Worm (Caenorhabditis elegans): ENCODE data around the gene T14G8.6.

The T14G8.6 gene

ce11 chrX:12872022-12872888 is 9.6 kb upstream of the T14G8.6 start (continued):
- TF ChIP-seq ces-1 (GFP tag; optimal IDR thresholded peaks at IDR 0.05) (no peak), sptf-1 (tag; optimal IDR thresholded peaks at IDR 0.05) (no peak), nhr-12 (tag; optimal IDR thresholded peaks at IDR 0.05) (no peak), jun-1 (tag; optimal IDR thresholded peaks at IDR 0.05) (peak; percentile 79), efl-3 (GFP tag; optimal IDR thresholded peaks at IDR 0.05) (no peak), sup-37 (GFP tag; optimal IDR thresholded peaks at IDR 0.05) (peak; percentile 40), lir-3 (tag; optimal IDR thresholded peaks at IDR 0.05; ENCODE audit: poor library complexity) (peak; percentile 54)

- TF ChIP-seq mep-1 (tag; optimal IDR thresholded peaks at IDR 0.05): no peak
- TF ChIP-seq nhr-84 (tag; optimal IDR thresholded peaks at IDR 0.05): no peak
- TF ChIP-seq nhr-28 (tag; optimal IDR thresholded peaks at IDR 0.05): no peak
- no peak for TF ChIP-seq ceh-88 (GFP tag; IDR thresholded peaks at IDR 0.05)
- no peak for TF ChIP-seq swsn-7 (tag; optimal IDR thresholded peaks at IDR 0.05)
- TF ChIP-seq blmp-1 (tag; optimal IDR thresholded peaks at IDR 0.05): no peak
- peak; percentile 51 for TF ChIP-seq lin-39 (tag; optimal IDR thresholded peaks at IDR 0.05)
- TF ChIP-seq nhr-76 (tag; optimal IDR thresholded peaks at IDR 0.05): no peak
- TF ChIP-seq tbx-2 (tag; optimal IDR thresholded peaks at IDR 0.05): peak; percentile 2
- no peak for TF ChIP-seq fkh-8 (tag; optimal IDR thresholded peaks at IDR 0.05)
- no peak for TF ChIP-seq nhr-11 (tag; optimal IDR thresholded peaks at IDR 0.05)
- no peak for TF ChIP-seq nhr-77 (tag; optimal IDR thresholded peaks at IDR 0.05)
- no peak for TF ChIP-seq ceh-63 (GFP tag; optimal IDR thresholded peaks at IDR 0.05)
- no peak for TF ChIP-seq sox-4 (tag; optimal IDR thresholded peaks at IDR 0.05)
- no peak for TF ChIP-seq fos-1 (tag; optimal IDR thresholded peaks at IDR 0.05)
- TF ChIP-seq mdl-1 (tag; optimal IDR thresholded peaks at IDR 0.05): peak in 1 of 2 experiments; percentile 38
- no peak for TF ChIP-seq vab-15 (tag; optimal IDR thresholded peaks at IDR 0.05)
- TF ChIP-seq unc-86 (tag; optimal IDR thresholded peaks at IDR 0.05): no peak
- no peak for TF ChIP-seq fkh-4 (tag; optimal IDR thresholded peaks at IDR 0.05; ENCODE audit: borderline replicate concordance)
- TF ChIP-seq Y116A8C.19 (tag; optimal IDR thresholded peaks at IDR 0.05; ENCODE audit: borderline replicate concordance): no peak
- no peak for TF ChIP-seq elt-3 (tag; optimal IDR thresholded peaks at IDR 0.05)
- no peak; the same call in 1 of the 2 replicates for TF ChIP-seq unc-98 (GFP tag; IDR thresholded peaks at IDR 0.05)
- TF ChIP-seq sup-37 (GFP tag; optimal IDR thresholded peaks at IDR 0.05): no peak
- no peak for TF ChIP-seq lin-13 (GFP tag; optimal IDR thresholded peaks at IDR 0.05)
- TF ChIP-seq dsc-1 (tag; optimal IDR thresholded peaks at IDR 0.05): no peak
- TF ChIP-seq jun-1 (tag; optimal IDR thresholded peaks at IDR 0.05): no peak
- TF ChIP-seq nhr-20 (tag; optimal IDR thresholded peaks at IDR 0.05): peak; percentile 49
- TF ChIP-seq C04F5.9 (tag; optimal IDR thresholded peaks at IDR 0.05): no peak
- TF ChIP-seq ets-5 (GFP tag; IDR thresholded peaks at IDR 0.05): no peak
- TF ChIP-seq mab-9 (GFP tag; IDR thresholded peaks at IDR 0.05): no peak
- no peak for TF ChIP-seq aha-1 (tag; optimal IDR thresholded peaks at IDR 0.05)
- no peak for TF ChIP-seq skn-1 (tag; optimal IDR thresholded peaks at IDR 0.05)
- no peak for TF ChIP-seq pqm-1 (tag; optimal IDR thresholded peaks at IDR 0.05)
- peak; percentile 85 for TF ChIP-seq nhr-71 (tag; optimal IDR thresholded peaks at IDR 0.05)
- TF ChIP-seq mef-2 (tag; optimal IDR thresholded peaks at IDR 0.05): no peak
- TF ChIP-seq alr-1 (tag; optimal IDR thresholded peaks at IDR 0.05; ENCODE audit: borderline replicate concordance): no peak
- TF ChIP-seq sptf-1 (tag; optimal IDR thresholded peaks at IDR 0.05): no peak
- TF ChIP-seq hlh-4 (tag; optimal IDR thresholded peaks at IDR 0.05): no peak
- TF ChIP-seq zip-4 (GFP tag; optimal IDR thresholded peaks at IDR 0.05): no peak
- TF ChIP-seq lin-35 (GFP tag; optimal IDR thresholded peaks at IDR 0.05): no peak
- no peak for TF ChIP-seq egl-27 (tag; optimal IDR thresholded peaks at IDR 0.05)
- TF ChIP-seq tlp-1 (tag; optimal IDR thresholded peaks at IDR 0.05): peak; percentile 16
- TF ChIP-seq zag-1 (tag; optimal IDR thresholded peaks at IDR 0.05): no peak
- TF ChIP-seq hlh-17 (GFP tag; optimal IDR thresholded peaks at IDR 0.05; ENCODE audit: borderline replicate concordance): no peak
- no peak for TF ChIP-seq dpl-1 (GFP tag; optimal IDR thresholded peaks at IDR 0.05)
Observed at ce11 chrX:12869827-12870394, 7.3 kb upstream of the T14G8.6 start.

Measured in whole organism, L1 larva.